Fruit fly (Drosophila melanogaster): ENCODE results near the gene Ttc1.

DNA sequence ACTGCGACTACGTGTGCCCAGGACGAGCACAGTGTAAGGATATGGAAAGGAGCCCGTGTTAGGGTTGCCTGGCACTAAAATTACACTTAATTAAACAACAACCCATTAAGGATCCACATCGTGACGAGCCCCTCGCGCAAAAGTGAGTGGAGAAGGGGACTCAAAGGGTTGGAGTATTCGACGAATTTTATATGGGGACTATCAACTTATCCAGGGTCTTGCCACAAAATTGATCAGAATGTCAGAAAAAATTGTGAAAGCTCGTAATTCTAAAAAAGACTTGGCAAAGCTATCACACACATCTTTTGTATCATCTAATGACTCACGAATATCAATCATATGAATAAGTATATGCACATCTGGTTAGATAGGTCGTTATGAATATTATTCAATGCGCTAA, 12.4 kb downstream of the Ttc1 start, which contains the start of gene CG31279:
- no peak for TF ChIP-seq CG11617 (GFP tag; optimal IDR thresholded peaks at IDR 0.05)
- no peak for TF ChIP-seq cic (GFP tag; optimal IDR thresholded peaks at IDR 0.05)
- TF ChIP-seq cnc (optimal IDR thresholded peaks at IDR 0.05) = no peak
- TF ChIP-seq CG14711 (tag; optimal IDR thresholded peaks at IDR 0.05) = no peak
- no peak for TF ChIP-seq Clk (GFP tag; optimal IDR thresholded peaks at IDR 0.05)
- no peak for TF ChIP-seq CG33017 (tag; optimal IDR thresholded peaks at IDR 0.05)
- TF ChIP-seq tj (GFP tag; optimal IDR thresholded peaks at IDR 0.05) = no peak
- no peak for TF ChIP-seq Hr96 (GFP tag; optimal IDR thresholded peaks at IDR 0.05)
- TF ChIP-seq CG5204 (GFP tag; optimal IDR thresholded peaks at IDR 0.05) = no peak
- TF ChIP-seq toe (GFP tag; optimal IDR thresholded peaks at IDR 0.05) = no peak
- no peak for TF ChIP-seq Crg-1 (GFP tag; optimal IDR thresholded peaks at IDR 0.05)
- TF ChIP-seq CG7045 (GFP tag; optimal IDR thresholded peaks at IDR 0.05) = no peak
- TF ChIP-seq CG12768 (GFP tag; optimal IDR thresholded peaks at IDR 0.05) = no peak

All from whole organism, adult.